Fruit fly (Drosophila melanogaster) whole organism, embryonic: ENCODE measurements around the gene Tom40.

Experiments
- Ada2b ChIP-seq: fragments of 200-800 bp; sonication (Bioruptor generic); IDR thresholded peaks from 2 replicates; pipeline ENCODE4 v1.3.6; 2022; ENCODE audit warnings: missing biosample characterization, missing genetic modification characterization
- Adf1 ChIP-seq: fragments of 200-800 bp; sonication (Bioruptor generic); IDR thresholded peaks from 2 replicates; pipeline ENCODE4 v1.3.6; 2022; ENCODE audit warnings: missing biosample characterization, missing genetic modification characterization
- Antp ChIP-seq: fragments of 200-800 bp; sonication (Bioruptor generic); optimal IDR thresholded peaks from 3 replicates; lab custom pipeline; 2016; ENCODE audit warnings: missing biosample characterization, missing genetic modification characterization
- Atf-2 ChIP-seq: fragments of 200-800 bp; sonication (Bioruptor generic); optimal IDR thresholded peaks from 2 replicates; lab custom pipeline; 2016; ENCODE audit warnings: missing biosample characterization, missing genetic modification characterization
- Atf6 ChIP-seq: fragments of 200-800 bp; sonication (Bioruptor generic); IDR thresholded peaks from 2 replicates; pipeline ENCODE4 v1.3.6; 2022; ENCODE audit warnings: missing biosample characterization, missing genetic modification characterization
- C15 ChIP-seq: fragments of 200-800 bp; sonication (Bioruptor generic); IDR thresholded peaks from 3 replicates; pipeline ENCODE4 v1.3.6; 2022; ENCODE audit warnings: missing biosample characterization, missing genetic modification characterization
- CG11093 ChIP-seq: fragments of 200-800 bp; sonication (Bioruptor generic); IDR thresholded peaks from 3 replicates; pipeline ENCODE4 v1.3.6; 2022; ENCODE audit warnings: missing biosample characterization, missing genetic modification characterization
- CG11695 ChIP-seq: fragments of 200-800 bp; sonication (Bioruptor generic); IDR thresholded peaks from 3 replicates; pipeline ENCODE4 v1.3.6; 2022; ENCODE audit warnings: missing biosample characterization, missing genetic modification characterization
- CG11723 ChIP-seq: fragments of 200-800 bp; sonication (Bioruptor generic); optimal IDR thresholded peaks from 2 replicates; lab custom pipeline; 2017; ENCODE audit warnings: missing biosample characterization, mild to moderate bottlenecking, missing genetic modification characterization
- CG15601 ChIP-seq: fragments of 200-800 bp; sonication (Bioruptor generic); optimal IDR thresholded peaks from 3 replicates; lab custom pipeline; 2019; ENCODE audit warnings: missing biosample characterization, mild to moderate bottlenecking, missing genetic modification characterization, moderate library complexity
- CG15696 ChIP-seq: fragments of 200-800 bp; sonication (Bioruptor generic); optimal IDR thresholded peaks from 2 replicates; lab custom pipeline; 2019; ENCODE audit warnings: missing biosample characterization, mild to moderate bottlenecking, missing genetic modification characterization, moderate library complexity
- CG17385 ChIP-seq: fragments of 200-800 bp; sonication (Bioruptor generic); optimal IDR thresholded peaks from 3 replicates; lab custom pipeline; 2018; ENCODE audit warnings: missing biosample characterization, mild to moderate bottlenecking, missing genetic modification characterization
- CG18599 ChIP-seq: fragments of 200-800 bp; sonication (Bioruptor generic); optimal IDR thresholded peaks from 3 replicates; lab custom pipeline; 2017; ENCODE audit warnings: missing biosample characterization, missing genetic modification characterization, mild to moderate bottlenecking, moderate library complexity, missing genetic modification reagents
- CG30431 ChIP-seq: fragments of 200-800 bp; sonication (Bioruptor generic); optimal IDR thresholded peaks from 2 replicates; lab custom pipeline; 2017; ENCODE audit warnings: missing biosample characterization, missing genetic modification characterization
- CG33213 ChIP-seq: fragments of 200-800 bp; sonication (Bioruptor generic); optimal IDR thresholded peaks from 3 replicates; lab custom pipeline; 2016; ENCODE audit warnings: missing biosample characterization, missing genetic modification characterization
- CG6654 ChIP-seq: fragments of 200-800 bp; sonication (Bioruptor generic); optimal IDR thresholded peaks from 2 replicates; lab custom pipeline; 2017; ENCODE audit warnings: missing biosample characterization, mild to moderate bottlenecking, missing genetic modification characterization
- CG7357 ChIP-seq: fragments of 200-800 bp; sonication (Bioruptor generic); IDR thresholded peaks from 3 replicates; pipeline ENCODE4 v1.3.6; 2022; ENCODE audit warnings: missing biosample characterization, missing genetic modification characterization
- CG8359 ChIP-seq: fragments of 200-800 bp; sonication (Bioruptor generic); optimal IDR thresholded peaks from 2 replicates; lab custom pipeline; 2017; ENCODE audit warnings: missing biosample characterization, mild to moderate bottlenecking, missing genetic modification characterization, borderline replicate concordance
- CG9876 ChIP-seq: fragments of 200-800 bp; sonication (Bioruptor generic); optimal IDR thresholded peaks from 2 replicates; lab custom pipeline; 2016; ENCODE audit warnings: missing biosample characterization, missing genetic modification characterization
- Doc2 ChIP-seq: fragments of 200-800 bp; sonication (Bioruptor generic); IDR thresholded peaks from 2 replicates; pipeline ENCODE4 v1.3.6; 2022; ENCODE audit warnings: missing biosample characterization, missing genetic modification characterization
- Fer3 ChIP-seq: fragments of 200-800 bp; sonication (Bioruptor generic); optimal IDR thresholded peaks from 2 replicates; lab custom pipeline; 2018; ENCODE audit warnings: missing biosample characterization, mild to moderate bottlenecking, missing genetic modification characterization, moderate library complexity
- Hr78 ChIP-seq, 2 experiments: fragments of 200-800 bp in 1 of 2; fragments of >200 bp in 1 of 2; sonication (Bioruptor generic) in 1 of 2; optimal IDR thresholded peaks; 2 replicates each; lab custom pipeline; 2017 to 2019; ENCODE audit warnings: missing biosample characterization in 2 of 2, missing genetic modification characterization in 2 of 2, mild to moderate bottlenecking in 1 of 2, moderate library complexity in 1 of 2
- MESR4 ChIP-seq: fragments of 200-800 bp; sonication (Bioruptor generic); optimal IDR thresholded peaks from 2 replicates; lab custom pipeline; 2018; ENCODE audit warnings: missing biosample characterization, mild to moderate bottlenecking, missing genetic modification characterization, moderate library complexity
- Oaz ChIP-seq: fragments of 200-800 bp; sonication (Bioruptor generic); IDR thresholded peaks from 2 replicates; pipeline ENCODE4 v1.3.6; 2022; ENCODE audit warnings: missing biosample characterization, missing genetic modification characterization
- Pdp1 ChIP-seq, 2 experiments: fragments of 200-800 bp; sonication (Bioruptor generic); optimal IDR thresholded peaks; 3 replicates each; lab custom pipeline; 2016; ENCODE audit warnings: missing biosample characterization in 2 of 2, missing genetic modification characterization in 2 of 2, mild to moderate bottlenecking in 1 of 2, moderate library complexity in 1 of 2
- Sin3A ChIP-seq: fragments of >200 bp; optimal IDR thresholded peaks from 2 replicates; lab custom pipeline; 2018
- Vsx1 ChIP-seq: fragments of 200-800 bp; sonication (Bioruptor generic); optimal IDR thresholded peaks from 2 replicates; lab custom pipeline; 2017; ENCODE audit warnings: missing biosample characterization, mild to moderate bottlenecking, missing genetic modification characterization, missing genetic modification reagents
- Xrp1 ChIP-seq: fragments of 200-800 bp; sonication (Bioruptor generic); IDR thresholded peaks from 2 replicates; pipeline ENCODE4 v1.3.6; 2022; ENCODE audit warnings: missing biosample characterization, missing genetic modification characterization
- bowl ChIP-seq: fragments of 200-800 bp; sonication (Bioruptor generic); IDR thresholded peaks from 2 replicates; pipeline ENCODE4 v1.3.6; 2022; ENCODE audit warnings: missing biosample characterization, missing genetic modification characterization
- crol ChIP-seq: fragments of 200-800 bp; sonication (Bioruptor generic); IDR thresholded peaks from 2 replicates; pipeline ENCODE4 v1.3.6; 2022; ENCODE audit warnings: missing biosample characterization, missing genetic modification characterization
- dmrt99B ChIP-seq: fragments of 200-800 bp; sonication (Bioruptor generic); optimal IDR thresholded peaks from 2 replicates; lab custom pipeline; 2018; ENCODE audit warnings: missing biosample characterization, mild to moderate bottlenecking, missing genetic modification characterization, moderate library complexity
- eve ChIP-seq, 2 experiments: fragments of >200 bp; optimal IDR thresholded peaks; 2 replicates each; lab custom pipeline; 2017; ENCODE audit warnings: missing biosample characterization in 2 of 2, missing genetic modification characterization in 2 of 2
- fd64A ChIP-seq: fragments of 200-800 bp; sonication (Bioruptor generic); optimal IDR thresholded peaks from 3 replicates; lab custom pipeline; 2018; ENCODE audit warnings: missing biosample characterization, mild to moderate bottlenecking, missing genetic modification characterization
- fd96Cb ChIP-seq: fragments of 200-800 bp; sonication (Bioruptor generic); optimal IDR thresholded peaks from 2 replicates; lab custom pipeline; 2018; ENCODE audit warnings: missing biosample characterization, mild to moderate bottlenecking, missing genetic modification characterization, moderate library complexity
- ftz-f1 ChIP-seq: fragments of 200-800 bp; sonication (Bioruptor generic); optimal IDR thresholded peaks from 2 replicates; lab custom pipeline; 2016; ENCODE audit warnings: missing biosample characterization, missing genetic modification characterization
- ham ChIP-seq: fragments of 200-800 bp; sonication (Bioruptor generic); IDR thresholded peaks from 2 replicates; pipeline ENCODE4 v1.3.6; 2022; ENCODE audit warnings: missing biosample characterization, missing genetic modification characterization
- hbn ChIP-seq: fragments of 200-800 bp; sonication (Bioruptor generic); IDR thresholded peaks from 2 replicates; pipeline ENCODE4 v1.3.6; 2022; ENCODE audit warnings: missing biosample characterization, missing genetic modification characterization; ENCODE audit not compliant: partially characterized antibody
- kni ChIP-seq: fragments of 200-800 bp; sonication (Bioruptor generic); optimal IDR thresholded peaks from 3 replicates; lab custom pipeline; 2017; ENCODE audit warnings: mild to moderate bottlenecking, missing biosample characterization, missing genetic modification reagents, missing genetic modification characterization
- mirr ChIP-seq: fragments of 200-800 bp; sonication (Bioruptor generic); optimal IDR thresholded peaks from 3 replicates; lab custom pipeline; 2018; ENCODE audit warnings: missing biosample characterization, mild to moderate bottlenecking, missing genetic modification characterization
- nom ChIP-seq: fragments of 200-800 bp; sonication (Bioruptor generic); optimal IDR thresholded peaks from 2 replicates; lab custom pipeline; 2017; ENCODE audit warnings: missing biosample characterization, missing genetic modification characterization, mild to moderate bottlenecking, moderate library complexity, missing genetic modification reagents
- pan ChIP-seq, 4 experiments: fragments of >200 bp in 3 of 4; fragments of 200-800 bp in 1 of 4; sonication (Bioruptor generic) in 1 of 4; optimal IDR thresholded peaks in 3 of 4; IDR thresholded peaks in 1 of 4; 2 replicates each; pipeline versions ENCODE4 v1.3.6 to Lab custom; 2017 to 2022; ENCODE audit warnings: missing biosample characterization in 2 of 4, missing genetic modification characterization in 2 of 4, mixed read lengths in 1 of 4
- pho ChIP-seq: fragments of 200-800 bp; sonication (Bioruptor generic); optimal IDR thresholded peaks from 2 replicates; lab custom pipeline; 2016; ENCODE audit warnings: missing biosample characterization, missing genetic modification characterization
- ranshi ChIP-seq: fragments of 200-800 bp; sonication (Bioruptor generic); IDR thresholded peaks from 2 replicates; pipeline ENCODE4 v1.3.6; 2022; ENCODE audit warnings: missing biosample characterization, missing genetic modification characterization
- sens ChIP-seq: fragments of 200-800 bp; sonication (Bioruptor generic); peaks from one replicate; lab custom pipeline; 2016; ENCODE audit warnings: missing biosample characterization, missing genetic modification characterization
- sens-2 ChIP-seq: fragments of 200-800 bp; sonication (Bioruptor generic); IDR thresholded peaks from 2 replicates; pipeline ENCODE4 v1.3.6; 2022; ENCODE audit warnings: missing biosample characterization, missing genetic modification characterization
- sna ChIP-seq: fragments of 200-800 bp; sonication (Bioruptor generic); IDR thresholded peaks from 2 replicates; pipeline ENCODE4 v1.3.6; 2022; ENCODE audit warnings: missing biosample characterization, missing genetic modification characterization; ENCODE audit not compliant: partially characterized antibody
- sqz ChIP-seq: fragments of 200-800 bp; sonication (Bioruptor generic); optimal IDR thresholded peaks from 3 replicates; lab custom pipeline; 2018; ENCODE audit warnings: missing biosample characterization, mild to moderate bottlenecking, missing genetic modification characterization
- vfl ChIP-seq: fragments of 200-800 bp; sonication (Bioruptor generic); optimal IDR thresholded peaks from 2 replicates; lab custom pipeline; 2016; ENCODE audit warnings: missing biosample characterization, missing genetic modification characterization
- wek ChIP-seq: fragments of 200-800 bp; sonication (Bioruptor generic); optimal IDR thresholded peaks from 3 replicates; lab custom pipeline; 2018; ENCODE audit warnings: missing biosample characterization, mild to moderate bottlenecking, missing genetic modification characterization, moderate library complexity

The Tom40 gene

dm6 chrX:7703865-7704221 is 32.9 kb upstream of the Tom40 start:
- TF ChIP-seq CG11093 (no peak), pho (GFP tag; lab: Kevin White, UChicago) (no peak), wek (GFP tag; lab: Kevin White, UChicago) (no peak), Vsx1 (no peak), C15 (GFP tag; lab: Robert Waterston, UW) (no peak; the same call in 2 of the 3 replicates), CG11723 (no peak), CG6654 (GFP tag; lab: Kevin White, UChicago) (no peak), Atf-2 (GFP tag; lab: Kevin White, UChicago) (no peak), kni (GFP tag; lab: Kevin White, UChicago) (no peak), Fer3 (tag; lab: Kevin White, UChicago) (no peak), sens (GFP tag; lab: Kevin White, UChicago) (peak; percentile 69), Doc2 (GFP tag; lab: Robert Waterston, UW) (no peak), Ada2b (GFP tag; lab: Robert Waterston, UW) (no peak), CG30431 (GFP tag; lab: Kevin White, UChicago) (peak; percentile 11), ftz-f1 (GFP tag; lab: Kevin White, UChicago) (no peak), CG33213 (GFP tag; lab: Kevin White, UChicago) (no peak), Atf6 (GFP tag; lab: Robert Waterston, UW) (peak; percentile 4; the same call in 1 of the 2 replicates), CG8359 (GFP tag; lab: Kevin White, UChicago) (no peak), sqz (GFP tag; lab: Kevin White, UChicago) (no peak), Oaz (GFP tag; lab: Robert Waterston, UW) (no peak), eve (GFP tag; optimal IDR thresholded peaks at IDR 0.05; lab: Kevin White, UChicago) (peak in 1 of 2 experiments; percentile 39), ham (GFP tag; lab: Robert Waterston, UW) (no peak), fd96Cb (peak; percentile 41), Adf1 (GFP tag; lab: Robert Waterston, UW) (no peak), CG11695 (GFP tag; lab: Robert Waterston, UW) (0 out of 3 replicates have a peak, but pooled peaks have one; percentile 0), Sin3A (no peak), mirr (GFP tag; lab: Kevin White, UChicago) (no peak), CG7357 (GFP tag; lab: Robert Waterston, UW) (0 out of 3 replicates have a peak, but pooled peaks have one; percentile 3), vfl (GFP tag; lab: Kevin White, UChicago) (peak; percentile 6), pan (optimal IDR thresholded peaks at IDR 0.05; lab: Kevin White, UChicago) (no peak), pan (GFP tag; optimal IDR thresholded peaks at IDR 0.05 in 1 of 2, IDR thresholded peaks at IDR 0.05 in 1 of 2) (no peak), Pdp1 (GFP tag; optimal IDR thresholded peaks at IDR 0.05; lab: Kevin White, UChicago) (peak in 1 of 2 experiments; percentile 63), MESR4 (GFP tag; lab: Kevin White, UChicago) (no peak), Antp (GFP tag; lab: Kevin White, UChicago) (no peak)

DNA sequence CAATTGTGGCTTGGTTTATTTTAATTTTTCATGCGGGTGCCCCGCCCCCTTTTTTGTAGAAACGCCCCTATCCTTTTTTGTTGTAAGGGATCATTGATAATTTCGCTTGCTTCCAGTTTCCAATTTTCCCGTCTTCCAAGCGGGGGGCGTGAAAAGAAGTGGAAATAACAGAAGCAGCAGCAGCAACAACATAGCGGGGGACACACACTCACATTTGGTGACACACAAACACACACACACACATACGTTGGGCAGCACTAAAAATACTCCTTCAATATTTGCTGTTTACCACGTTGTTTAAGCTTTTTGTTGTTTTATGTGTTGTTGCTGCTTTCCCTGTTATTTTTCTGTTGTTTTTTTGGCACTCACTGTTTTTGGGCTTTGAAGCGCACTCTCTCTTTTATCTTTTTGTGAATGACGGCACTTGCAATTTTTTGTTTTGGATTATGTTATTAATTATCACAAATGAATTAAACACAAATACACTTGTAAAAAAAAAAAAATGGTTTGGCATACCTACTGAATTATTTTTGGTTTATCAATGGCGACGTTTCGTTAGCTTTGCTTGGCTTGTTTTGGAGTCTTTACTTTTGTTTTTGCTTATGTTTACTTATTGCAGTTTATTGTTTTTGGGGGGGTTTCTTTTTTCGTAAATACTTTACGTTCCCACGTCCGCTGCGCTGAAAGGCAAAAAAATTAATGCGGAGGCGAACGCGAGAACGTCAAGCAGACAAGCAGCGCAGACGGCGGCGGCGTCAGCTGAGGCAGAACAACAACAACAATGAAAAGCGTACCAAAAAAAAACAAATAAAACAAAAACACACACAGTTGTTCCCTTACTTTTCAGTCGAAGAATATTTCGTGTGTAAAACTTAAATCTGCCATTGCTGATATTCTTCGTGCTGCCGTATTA is 32.2 kb upstream of the Tom40 start:
- TF ChIP-seq crol (GFP tag; lab: Robert Waterston, UW) (peak; percentile 61), bowl (GFP tag; lab: Robert Waterston, UW) (no peak), Hr78 (GFP tag; optimal IDR thresholded peaks at IDR 0.05; lab: Kevin White, UChicago) (no peak), sna (no peak), sens-2 (GFP tag; lab: Robert Waterston, UW) (no peak), CG18599 (GFP tag; lab: Kevin White, UChicago) (no peak), CG15601 (tag; lab: Kevin White, UChicago) (peak; percentile 36), fd64A (no peak), sens (GFP tag; lab: Kevin White, UChicago) (peak; percentile 41), CG9876 (GFP tag; lab: Kevin White, UChicago) (no peak), hbn (no peak), ranshi (GFP tag; lab: Robert Waterston, UW) (no peak), CG15696 (tag; lab: Kevin White, UChicago) (no peak), Xrp1 (GFP tag; lab: Robert Waterston, UW) (no peak), dmrt99B (tag; lab: Kevin White, UChicago) (peak; percentile 5), CG17385 (no peak), nom (GFP tag; lab: Kevin White, UChicago) (peak; percentile 72)
